Worm (Caenorhabditis elegans): ENCODE measurements around the gene Y119D3B.14.

Gene Y119D3B.14

DNA sequence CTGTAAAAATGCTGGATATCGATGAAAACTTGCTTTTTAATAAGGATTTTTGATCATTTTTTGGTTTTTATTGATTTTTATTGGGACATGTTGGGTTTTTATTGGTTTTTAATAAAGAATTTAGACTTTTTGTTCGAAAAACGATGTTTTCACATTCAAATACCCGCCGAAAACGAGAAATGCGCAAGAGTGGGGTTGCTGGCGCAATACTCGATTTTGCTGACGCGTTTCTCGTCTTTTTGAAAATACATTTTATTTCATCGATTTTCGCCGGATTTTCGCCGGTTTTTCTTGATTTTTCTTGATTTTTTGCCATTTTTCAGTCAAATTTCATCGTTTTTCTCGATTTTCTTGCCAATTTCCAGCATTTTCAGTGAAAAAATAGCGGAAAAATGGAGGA lies 50.8 kb downstream of the Y119D3B.14 start, which contains the start of gene smr-1:
smr-1 (plus strand) TSS at position 375 of the 400 bp plus-strand sequence.
- TF ChIP-seq skn-1 (tag; optimal IDR thresholded peaks at IDR 0.05) = no peak
- peak; percentile 72 for TF ChIP-seq ctbp-1 (GFP tag; IDR thresholded peaks at IDR 0.05)
- no peak for TF ChIP-seq mdl-1 (tag; optimal IDR thresholded peaks at IDR 0.05)
- TF ChIP-seq lin-29 (GFP tag; IDR thresholded peaks at IDR 0.05) = no peak
- no peak for TF ChIP-seq F44E2.7 (GFP tag; IDR thresholded peaks at IDR 0.05)
- TF ChIP-seq mep-1 (tag; optimal IDR thresholded peaks at IDR 0.05) = peak; percentile 84
- no peak for TF ChIP-seq ceh-62 (tag; optimal IDR thresholded peaks at IDR 0.05)
- TF ChIP-seq nhr-48 (tag; optimal IDR thresholded peaks at IDR 0.05) = peak; percentile 14
- TF ChIP-seq unc-39 (tag; optimal IDR thresholded peaks at IDR 0.05) = no peak
- TF ChIP-seq nhr-28 (tag; optimal IDR thresholded peaks at IDR 0.05) = peak; percentile 52
- TF ChIP-seq dmd-9 (GFP tag; IDR thresholded peaks at IDR 0.05) = no peak
- TF ChIP-seq ceh-20 (GFP tag; IDR thresholded peaks at IDR 0.05) = peak; percentile 67; the same call in 1 of the 2 replicates
- peak; percentile 58 for TF ChIP-seq ama-1 (optimal IDR thresholded peaks at IDR 0.05)
- no peak for TF ChIP-seq jun-1 (tag; optimal IDR thresholded peaks at IDR 0.05)
- peak; percentile 70 for TF ChIP-seq spr-1 (tag; optimal IDR thresholded peaks at IDR 0.05)
- TF ChIP-seq zfp-3 (GFP tag; conservative IDR thresholded peaks at IDR 0.05) = peak; percentile 81
- no peak for TF ChIP-seq mdt-29 (GFP tag; IDR thresholded peaks at IDR 0.05)
- TF ChIP-seq fkh-10 (GFP tag; optimal IDR thresholded peaks at IDR 0.05) = peak; percentile 35
- peak; percentile 91 for TF ChIP-seq mes-2 (tag; optimal IDR thresholded peaks at IDR 0.05; ENCODE audit: poor library complexity, severe bottlenecking)
- TF ChIP-seq zip-2 (tag; optimal IDR thresholded peaks at IDR 0.05) = peak; percentile 29
- no peak for TF ChIP-seq F26F4.8 (GFP tag; conservative IDR thresholded peaks at IDR 0.05)
- TF ChIP-seq T20F7.1 (GFP tag; optimal IDR thresholded peaks at IDR 0.05) = no peak
- no peak for TF ChIP-seq snpc-4 (tag; optimal IDR thresholded peaks at IDR 0.05)
- no peak for TF ChIP-seq daf-8 (GFP tag; IDR thresholded peaks at IDR 0.05)
- peak; percentile 90 for TF ChIP-seq lin-13 (GFP tag; optimal IDR thresholded peaks at IDR 0.05)
- TF ChIP-seq nhr-6 (tag; optimal IDR thresholded peaks at IDR 0.05) = peak; percentile 33
- peak; percentile 76 for TF ChIP-seq arid-1 (GFP tag; conservative IDR thresholded peaks at IDR 0.05)
- TF ChIP-seq R02D3.7 (tag; optimal IDR thresholded peaks at IDR 0.05) = no peak
- TF ChIP-seq ceh-44 (GFP tag; IDR thresholded peaks at IDR 0.05) = no peak
- TF ChIP-seq lsy-2 (tag; optimal IDR thresholded peaks at IDR 0.05) = peak; percentile 62 to 90
- TF ChIP-seq php-3 (GFP tag; IDR thresholded peaks at IDR 0.05) = peak; percentile 66
- TF ChIP-seq F49E8.2 (tag; optimal IDR thresholded peaks at IDR 0.05; ENCODE audit: borderline replicate concordance) = peak; percentile 64
- no peak for TF ChIP-seq ceh-32 (tag; optimal IDR thresholded peaks at IDR 0.05; ENCODE audit: poor library complexity)
- no peak for TF ChIP-seq snpc-1.2 (GFP tag; IDR thresholded peaks at IDR 0.05)
- no peak for TF ChIP-seq Y105C5A.15 (GFP tag; IDR thresholded peaks at IDR 0.05)
- peak in 1 of 2 experiments; percentile 81 for TF ChIP-seq unc-62 (GFP tag; optimal IDR thresholded peaks at IDR 0.05 in 1 of 2)
- no peak for TF ChIP-seq unc-62 (tag; optimal IDR thresholded peaks at IDR 0.05)
- TF ChIP-seq nhr-25 (tag; optimal IDR thresholded peaks at IDR 0.05; ENCODE audit: borderline replicate concordance, insufficient read depth) = no peak
- TF ChIP-seq dve-1 (tag; optimal IDR thresholded peaks at IDR 0.05; ENCODE audit: insufficient read depth) = peak; percentile 71
- no peak for TF ChIP-seq ceh-82 (tag; optimal IDR thresholded peaks at IDR 0.05)
- peak in 1 of 2 experiments; percentile 34 for TF ChIP-seq daf-16 (GFP tag; optimal IDR thresholded peaks at IDR 0.05)
- TF ChIP-seq daf-16 (tag; optimal IDR thresholded peaks at IDR 0.05) = no peak
- TF ChIP-seq cey-2 (tag; optimal IDR thresholded peaks at IDR 0.05; ENCODE audit: borderline replicate concordance, insufficient read depth) = no peak
- TF ChIP-seq ZK546.5 (tag; optimal IDR thresholded peaks at IDR 0.05) = no peak
- peak; percentile 58 for TF ChIP-seq F37D6.2 (tag; optimal IDR thresholded peaks at IDR 0.05)
- TF ChIP-seq madf-9 (GFP tag; conservative IDR thresholded peaks at IDR 0.05) = 0 out of 2 replicates have a peak, but pooled peaks have one; percentile 10
- TF ChIP-seq spr-3 (GFP tag; optimal IDR thresholded peaks at IDR 0.05) = peak; percentile 72
- no peak for TF ChIP-seq ZK337.2 (GFP tag; IDR thresholded peaks at IDR 0.05)
- TF ChIP-seq nhr-102 (tag; optimal IDR thresholded peaks at IDR 0.05) = peak; percentile 87
- TF ChIP-seq lin-38 (GFP tag; IDR thresholded peaks at IDR 0.05) = peak; percentile 91
- no peak for TF ChIP-seq nhr-237 (tag; optimal IDR thresholded peaks at IDR 0.05)
- TF ChIP-seq ztf-11 (tag; optimal IDR thresholded peaks at IDR 0.05) = no peak
